Fruit fly (Drosophila melanogaster) whole organism, embryonic: ENCODE measurements around the gene Prp3.

ENCODE experiments used
- Ada2b ChIP-seq: fragments of 200-800 bp; sonication (Bioruptor generic); IDR thresholded peaks from 2 replicates; pipeline ENCODE4 v1.3.6; 2022; ENCODE audit warnings: missing biosample characterization, missing genetic modification characterization
- B-H2 ChIP-seq: fragments of 200-800 bp; sonication (Bioruptor generic); optimal IDR thresholded peaks from 2 replicates; lab custom pipeline; 2018; ENCODE audit warnings: missing biosample characterization, mild to moderate bottlenecking, missing genetic modification characterization
- BEAF-32 ChIP-seq: fragments of 200-800 bp; sonication (Bioruptor generic); optimal IDR thresholded peaks from 3 replicates; lab custom pipeline; 2017; ENCODE audit warnings: missing biosample characterization, missing genetic modification characterization, mild to moderate bottlenecking, moderate library complexity, missing genetic modification reagents
- CG10209 ChIP-seq: fragments of 200-800 bp; sonication (Bioruptor generic); optimal IDR thresholded peaks from 3 replicates; lab custom pipeline; 2017; ENCODE audit warnings: missing biosample characterization, mild to moderate bottlenecking, missing genetic modification characterization, missing genetic modification reagents
- CG10431 ChIP-seq: fragments of 200-800 bp; sonication (Bioruptor generic); optimal IDR thresholded peaks from 3 replicates; lab custom pipeline; 2018; ENCODE audit warnings: missing biosample characterization, mild to moderate bottlenecking, missing genetic modification characterization
- CG10959 ChIP-seq: fragments of 200-800 bp; sonication (Bioruptor generic); IDR thresholded peaks from 2 replicates; pipeline ENCODE4 v1.3.6; 2022; ENCODE audit warnings: missing biosample characterization, missing genetic modification characterization
- CG11085 ChIP-seq: fragments of 200-800 bp; sonication (Bioruptor generic); IDR thresholded peaks from 2 replicates; pipeline ENCODE4 v1.3.6; 2022; ENCODE audit warnings: missing biosample characterization, missing genetic modification characterization
- CG11723 ChIP-seq: fragments of 200-800 bp; sonication (Bioruptor generic); optimal IDR thresholded peaks from 2 replicates; lab custom pipeline; 2017; ENCODE audit warnings: missing biosample characterization, mild to moderate bottlenecking, missing genetic modification characterization
- CG12071 ChIP-seq: fragments of 200-800 bp; sonication (Bioruptor generic); optimal IDR thresholded peaks from 3 replicates; lab custom pipeline; 2018; ENCODE audit warnings: missing biosample characterization, mild to moderate bottlenecking, missing genetic modification characterization
- CG1233 ChIP-seq: fragments of 200-800 bp; sonication (Bioruptor generic); optimal IDR thresholded peaks from 4 replicates; lab custom pipeline; 2018; ENCODE audit warnings: missing biosample characterization, mild to moderate bottlenecking, missing genetic modification characterization
- CG13123 ChIP-seq: fragments of 200-800 bp; sonication (Bioruptor generic); optimal IDR thresholded peaks from 2 replicates; lab custom pipeline; 2016; ENCODE audit warnings: missing biosample characterization, missing genetic modification characterization
- CG1647 ChIP-seq: fragments of 200-800 bp; sonication (Bioruptor generic); optimal IDR thresholded peaks from 3 replicates; lab custom pipeline; 2016; ENCODE audit warnings: missing biosample characterization, missing genetic modification characterization
- CG17328 ChIP-seq: fragments of 200-800 bp; sonication (Bioruptor generic); IDR thresholded peaks from 2 replicates; pipeline ENCODE4 v1.3.6; 2022; ENCODE audit warnings: missing biosample characterization, missing genetic modification characterization
- CG18619 ChIP-seq: fragments of 200-800 bp; sonication (Bioruptor generic); optimal IDR thresholded peaks from 3 replicates; lab custom pipeline; 2017; ENCODE audit warnings: missing biosample characterization, mild to moderate bottlenecking, missing genetic modification characterization
- CG31365 ChIP-seq: fragments of 200-800 bp; sonication (Bioruptor generic); optimal IDR thresholded peaks from 2 replicates; lab custom pipeline; 2018; ENCODE audit warnings: missing biosample characterization, mild to moderate bottlenecking, missing genetic modification characterization
- CG3726 ChIP-seq: fragments of 200-800 bp; sonication (Bioruptor generic); IDR thresholded peaks from 3 replicates; pipeline ENCODE4, ENCODE4 v1.3.6; 2022; ENCODE audit warnings: missing biosample characterization, missing genetic modification characterization
- CG6254 ChIP-seq: fragments of 200-800 bp; sonication (Bioruptor generic); optimal IDR thresholded peaks from 3 replicates; lab custom pipeline; 2017; ENCODE audit warnings: mild to moderate bottlenecking, missing biosample characterization, missing genetic modification reagents, missing genetic modification characterization
- CG6683 ChIP-seq: fragments of 200-800 bp; sonication (Bioruptor generic); optimal IDR thresholded peaks from 2 replicates; lab custom pipeline; 2017; ENCODE audit warnings: missing biosample characterization, mild to moderate bottlenecking, missing genetic modification characterization, missing genetic modification reagents
- CG8944 ChIP-seq: fragments of 200-800 bp; sonication (Bioruptor generic); optimal IDR thresholded peaks from 3 replicates; lab custom pipeline; 2016; ENCODE audit warnings: missing biosample characterization, missing genetic modification characterization
- CG9215 ChIP-seq: fragments of 200-800 bp; sonication (Bioruptor generic); IDR thresholded peaks from 2 replicates; pipeline ENCODE4 v1.3.6; 2022; ENCODE audit warnings: missing biosample characterization, missing genetic modification characterization
- Chrac-16 ChIP-seq: fragments of 200-800 bp; sonication (Bioruptor generic); optimal IDR thresholded peaks from 3 replicates; lab custom pipeline; 2016; ENCODE audit warnings: missing biosample characterization, missing genetic modification characterization
- Dfd ChIP-seq, 2 experiments: fragments of >200 bp; optimal IDR thresholded peaks; 2 replicates each; lab custom pipeline; 2017; ENCODE audit warnings: missing biosample characterization in 2 of 2, missing genetic modification characterization in 2 of 2
- Dip2 ChIP-seq: fragments of 200-800 bp; sonication (Bioruptor generic); IDR thresholded peaks from 2 replicates; pipeline ENCODE4 v1.3.6; 2022; ENCODE audit warnings: missing biosample characterization, missing genetic modification characterization
- Eip74EF ChIP-seq, 2 experiments: fragments of 200-800 bp in 1 of 2; fragments of >200 bp in 1 of 2; sonication (Bioruptor generic) in 1 of 2; optimal IDR thresholded peaks; 2 replicates each; lab custom pipeline; 2017 to 2019; ENCODE audit warnings: missing biosample characterization in 2 of 2, missing genetic modification characterization in 2 of 2, mild to moderate bottlenecking in 1 of 2, moderate library complexity in 1 of 2
- HLHmδ ChIP-seq: fragments of 200-800 bp; sonication (Bioruptor generic); optimal IDR thresholded peaks from 2 replicates; lab custom pipeline; 2018; ENCODE audit warnings: missing biosample characterization, mild to moderate bottlenecking, missing genetic modification characterization, moderate library complexity
- Lim3 ChIP-seq: fragments of 200-800 bp; sonication (Bioruptor generic); IDR thresholded peaks from 2 replicates; pipeline ENCODE4 v1.3.6; 2022; ENCODE audit warnings: missing biosample characterization, missing genetic modification characterization
- Vsx1 ChIP-seq: fragments of 200-800 bp; sonication (Bioruptor generic); optimal IDR thresholded peaks from 2 replicates; lab custom pipeline; 2017; ENCODE audit warnings: missing biosample characterization, mild to moderate bottlenecking, missing genetic modification characterization, missing genetic modification reagents
- ash1 ChIP-seq: fragments of 200-800 bp; sonication (Bioruptor generic); optimal IDR thresholded peaks from 2 replicates; lab custom pipeline; 2018; ENCODE audit warnings: missing biosample characterization, mild to moderate bottlenecking, missing genetic modification characterization
- ato ChIP-seq: fragments of 200-800 bp; sonication (Bioruptor generic); IDR thresholded peaks from 2 replicates; pipeline ENCODE4 v1.3.6; 2022; ENCODE audit warnings: missing biosample characterization, missing genetic modification characterization; ENCODE audit not compliant: partially characterized antibody
- az2 ChIP-seq: fragments of 200-800 bp; sonication (Bioruptor generic); optimal IDR thresholded peaks from 3 replicates; lab custom pipeline; 2016; ENCODE audit warnings: missing biosample characterization, missing genetic modification characterization
- bcd ChIP-seq: fragments of 200-800 bp; sonication (Bioruptor generic); optimal IDR thresholded peaks from 2 replicates; lab custom pipeline; 2017; ENCODE audit warnings: missing biosample characterization, mild to moderate bottlenecking, missing genetic modification characterization
- bigmax ChIP-seq: fragments of 200-800 bp; sonication (Bioruptor generic); optimal IDR thresholded peaks from 2 replicates; lab custom pipeline; 2018; ENCODE audit warnings: missing biosample characterization, mild to moderate bottlenecking, missing genetic modification characterization
- corto ChIP-seq: fragments of 200-800 bp; sonication (Bioruptor generic); optimal IDR thresholded peaks from 2 replicates; lab custom pipeline; 2016; ENCODE audit warnings: missing biosample characterization, mild to moderate bottlenecking, missing genetic modification characterization, moderate library complexity
- cwo ChIP-seq: fragments of 200-800 bp; sonication (Bioruptor generic); optimal IDR thresholded peaks from 3 replicates; lab custom pipeline; 2017; ENCODE audit warnings: missing biosample characterization, missing genetic modification characterization, mild to moderate bottlenecking, moderate library complexity, missing genetic modification reagents
- eve ChIP-seq, 2 experiments: fragments of >200 bp; optimal IDR thresholded peaks; 2 replicates each; lab custom pipeline; 2017; ENCODE audit warnings: missing biosample characterization in 2 of 2, missing genetic modification characterization in 2 of 2
- eyg ChIP-seq: fragments of 200-800 bp; sonication (Bioruptor generic); optimal IDR thresholded peaks from 3 replicates; lab custom pipeline; 2016; ENCODE audit warnings: missing biosample characterization, missing genetic modification characterization
- fd102C ChIP-seq: fragments of 200-800 bp; sonication (Bioruptor generic); optimal IDR thresholded peaks from 2 replicates; lab custom pipeline; 2018; ENCODE audit warnings: missing biosample characterization, mild to moderate bottlenecking, missing genetic modification characterization, moderate library complexity
- fru ChIP-seq: fragments of >200 bp; optimal IDR thresholded peaks from 2 replicates; lab custom pipeline; 2017
- ftz-f1 ChIP-seq: fragments of 200-800 bp; sonication (Bioruptor generic); optimal IDR thresholded peaks from 2 replicates; lab custom pipeline; 2016; ENCODE audit warnings: missing biosample characterization, missing genetic modification characterization
- gcm ChIP-seq: fragments of 200-800 bp; sonication (Bioruptor generic); optimal IDR thresholded peaks from 2 replicates; lab custom pipeline; 2019; ENCODE audit warnings: missing biosample characterization, mild to moderate bottlenecking, missing genetic modification characterization, moderate library complexity
- ind ChIP-seq: fragments of 200-800 bp; sonication (Bioruptor generic); optimal IDR thresholded peaks from 3 replicates; lab custom pipeline; 2016; ENCODE audit warnings: missing biosample characterization, missing genetic modification characterization
- jigr1 ChIP-seq: fragments of 200-800 bp; sonication (Bioruptor generic); IDR thresholded peaks from 3 replicates; pipeline ENCODE4 v1.3.6; 2022; ENCODE audit warnings: missing biosample characterization, missing genetic modification characterization
- kay ChIP-seq: fragments of 200-800 bp; sonication (Bioruptor generic); optimal IDR thresholded peaks from 2 replicates; lab custom pipeline; 2016; ENCODE audit warnings: missing biosample characterization, missing genetic modification characterization
- pfk ChIP-seq: fragments of 200-800 bp; sonication (Bioruptor generic); optimal IDR thresholded peaks from 2 replicates; lab custom pipeline; 2018; ENCODE audit warnings: missing biosample characterization, mild to moderate bottlenecking, missing genetic modification characterization, moderate library complexity
- ranshi ChIP-seq: fragments of 200-800 bp; sonication (Bioruptor generic); IDR thresholded peaks from 2 replicates; pipeline ENCODE4 v1.3.6; 2022; ENCODE audit warnings: missing biosample characterization, missing genetic modification characterization
- sens ChIP-seq: fragments of 200-800 bp; sonication (Bioruptor generic); peaks from one replicate; lab custom pipeline; 2016; ENCODE audit warnings: missing biosample characterization, missing genetic modification characterization
- slbo ChIP-seq: fragments of 200-800 bp; sonication (Bioruptor generic); IDR thresholded peaks from 2 replicates; pipeline ENCODE4 v1.3.6; 2022; ENCODE audit warnings: missing biosample characterization, missing genetic modification characterization
- sna ChIP-seq: fragments of 200-800 bp; sonication (Bioruptor generic); IDR thresholded peaks from 2 replicates; pipeline ENCODE4 v1.3.6; 2022; ENCODE audit warnings: missing biosample characterization, missing genetic modification characterization; ENCODE audit not compliant: partially characterized antibody
- stwl ChIP-seq: fragments of 200-800 bp; sonication (Bioruptor generic); optimal IDR thresholded peaks from 3 replicates; lab custom pipeline; 2018; ENCODE audit warnings: missing biosample characterization, mild to moderate bottlenecking, missing genetic modification characterization, moderate library complexity
- yki ChIP-seq: fragments of >200 bp; optimal IDR thresholded peaks from 3 replicates; lab custom pipeline; 2018
- zfh2 ChIP-seq: fragments of 200-800 bp; sonication (Bioruptor generic); optimal IDR thresholded peaks from 2 replicates; lab custom pipeline; 2016; ENCODE audit warnings: missing biosample characterization, missing genetic modification characterization

Gene Prp3

DNA sequence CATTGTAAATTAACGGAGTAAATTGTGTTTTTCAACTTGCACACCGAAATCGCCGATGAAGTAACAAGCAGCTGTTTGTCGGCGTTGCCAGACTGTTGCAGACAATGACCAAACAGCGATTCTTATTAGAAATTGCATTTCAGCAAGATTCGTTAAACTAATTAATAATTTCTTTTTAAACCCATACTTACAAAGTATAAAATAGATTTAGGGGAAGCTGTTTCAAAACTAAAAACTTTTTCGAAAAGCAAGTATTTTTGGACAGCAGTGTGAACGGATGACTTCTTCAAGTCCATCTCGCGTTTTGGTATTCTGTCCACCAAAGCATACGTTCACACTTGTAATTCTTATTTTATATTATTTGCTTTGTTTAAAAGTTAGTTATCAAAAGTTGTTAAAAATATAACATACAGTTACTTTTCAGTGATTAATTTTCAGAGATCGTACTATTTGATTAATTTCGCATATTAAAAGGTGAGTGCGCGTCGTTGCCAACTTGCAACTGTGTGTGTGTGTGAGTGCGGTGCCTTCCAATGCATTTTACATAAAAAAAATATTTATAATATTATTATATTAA is 18.4 kb downstream of the Prp3 start, which contains the start of the genes CG8004 and RhoGDI (continued):
- no peak for TF ChIP-seq CG6254
- TF ChIP-seq sens, result peak; percentile 95
- peak; percentile 59 for TF ChIP-seq ranshi (GFP tag; lab: Robert Waterston, UW)
- peak; percentile 63 for TF ChIP-seq az2 (GFP tag; lab: Kevin White, UChicago)
- TF ChIP-seq CG3726 (GFP tag; lab: Robert Waterston, UW), result 0 out of 3 replicates have a peak, but pooled peaks have one; percentile 42
- TF ChIP-seq stwl (tag; lab: Kevin White, UChicago), result peak; percentile 70
- peak; percentile 53 for TF ChIP-seq BEAF-32 (GFP tag; lab: Kevin White, UChicago)
- no peak for TF ChIP-seq CG11085
- peak; percentile 47 for TF ChIP-seq CG9215 (GFP tag; lab: Robert Waterston, UW)
- no peak for TF ChIP-seq yki (lab: Kevin White, UChicago)
- peak; percentile 39 for TF ChIP-seq CG10209 (GFP tag; lab: Kevin White, UChicago)
- TF ChIP-seq sna (GFP tag; lab: Robert Waterston, UW), result 0 out of 2 replicates have a peak, but pooled peaks have one; percentile 29
- TF ChIP-seq slbo (GFP tag; lab: Robert Waterston, UW), result peak; percentile 77
- TF ChIP-seq cwo (GFP tag; lab: Kevin White, UChicago), result no peak
- peak; percentile 14 for TF ChIP-seq ftz-f1
- peak; percentile 1 for TF ChIP-seq gcm (GFP tag; lab: Kevin White, UChicago)
- TF ChIP-seq Ada2b (GFP tag; lab: Robert Waterston, UW), result peak; percentile 46
- TF ChIP-seq fd102C, result no peak
- no peak for TF ChIP-seq CG31365
- peak; percentile 45 for TF ChIP-seq CG13123 (GFP tag; lab: Kevin White, UChicago)
- TF ChIP-seq CG12071, result no peak
- no peak for TF ChIP-seq bigmax
- TF ChIP-seq CG11723 (GFP tag; lab: Kevin White, UChicago), result no peak
- peak; percentile 65 for TF ChIP-seq kay
- no peak for TF ChIP-seq ash1 (GFP tag; lab: Kevin White, UChicago)
- peak; percentile 67 for TF ChIP-seq zfh2 (GFP tag; lab: Kevin White, UChicago)
- peak; percentile 63 for TF ChIP-seq CG1647 (GFP tag; lab: Kevin White, UChicago)
- peak; percentile 63 for TF ChIP-seq CG17328 (GFP tag; lab: Robert Waterston, UW)
- no peak for TF ChIP-seq fru (lab: Kevin White, UChicago)
- no peak for TF ChIP-seq CG1233 (GFP tag; lab: Kevin White, UChicago)
- TF ChIP-seq eve (GFP tag; optimal IDR thresholded peaks at IDR 0.05; lab: Kevin White, UChicago), result no peak
- peak in 1 of 2 experiments; percentile 24 for TF ChIP-seq Eip74EF (GFP tag; optimal IDR thresholded peaks at IDR 0.05; lab: Kevin White, UChicago)
- TF ChIP-seq CG6683 (GFP tag; lab: Kevin White, UChicago), result no peak
- TF ChIP-seq CG8944 (GFP tag; lab: Kevin White, UChicago), result peak; percentile 45
- TF ChIP-seq Dip2, result no peak
- no peak for TF ChIP-seq CG10959 (GFP tag; lab: Robert Waterston, UW)
- peak; percentile 66 for TF ChIP-seq Chrac-16
- TF ChIP-seq ind, result peak; percentile 69
- peak; percentile 73 for TF ChIP-seq B-H2 (GFP tag; lab: Kevin White, UChicago)
- TF ChIP-seq Vsx1 (GFP tag; lab: Kevin White, UChicago), result no peak
- no peak for TF ChIP-seq pfk
- TF ChIP-seq ato, result no peak
- TF ChIP-seq eyg, result peak; percentile 23
- no peak for TF ChIP-seq Dfd (GFP tag; optimal IDR thresholded peaks at IDR 0.05; lab: Kevin White, UChicago)
- TF ChIP-seq corto (GFP tag; lab: Kevin White, UChicago), result no peak
- peak; percentile 27 for TF ChIP-seq CG18619
- TF ChIP-seq jigr1 (GFP tag; lab: Robert Waterston, UW), result no peak
- no peak for TF ChIP-seq HLHmδ (GFP tag; lab: Kevin White, UChicago)
- no peak for TF ChIP-seq CG10431 (GFP tag; lab: Kevin White, UChicago)
- TF ChIP-seq bcd, result peak; percentile 53
- TF ChIP-seq Lim3 (GFP tag; lab: Robert Waterston, UW), result no peak
